Worm (Caenorhabditis elegans) whole organism, L4/young adult: ENCODE data around the gene srh-275.
"Not testable (repeated sequence)": the region's sequence is repeated elsewhere in the genome, so short reads cannot be mapped to it uniquely, and the experiment has no call there.

Experiments used
- W03F9.2 ChIP-seq: fragments of 150-350 bp; optimal IDR thresholded peaks from 2 replicates; lab custom pipeline; 2014; ENCODE audit warnings: missing biosample characterization, missing genetic modification characterization
- dao-5 ChIP-seq: sonication (generic microtip); optimal IDR thresholded peaks from 2 replicates; lab custom pipeline; 2016; ENCODE audit warnings: missing genotype, missing genetic modification characterization, moderate library complexity, missing compliant biosample characterization
- him-1 ChIP-seq: sonication (generic microtip); optimal IDR thresholded peaks from 2 replicates; lab custom pipeline; 2016; ENCODE audit warnings: missing genotype, missing genetic modification reagents, missing genetic modification characterization, missing compliant biosample characterization

Gene srh-275

ce11 chrV:7341942-7342341 is 10.9 kb upstream of the srh-275 start, which contains the start of the genes nhr-263 and nhr-148:
TSS of gene nhr-263 (minus strand) at chrV:7342042.
TSS of gene nhr-148 (plus strand) at chrV:7342156.
- TF ChIP-seq him-1 (tag; lab: Kevin White, UChicago) (no peak), W03F9.2 (tag; lab: Kevin White, UChicago) (no peak), dao-5 (tag; lab: Kevin White, UChicago) (no peak)

- TF ChIP-seq him-1 (tag; lab: Kevin White, UChicago) (no peak), dao-5 (tag; lab: Kevin White, UChicago) (no peak), W03F9.2 (tag; lab: Kevin White, UChicago) (no peak)
These were observed 9.3 kb upstream of the srh-275 start, which contains the start of gene srh-244 for ce11 chrV:7343522-7343921. TSS of gene srh-244 (plus strand) at chrV:7343822.

DNA sequence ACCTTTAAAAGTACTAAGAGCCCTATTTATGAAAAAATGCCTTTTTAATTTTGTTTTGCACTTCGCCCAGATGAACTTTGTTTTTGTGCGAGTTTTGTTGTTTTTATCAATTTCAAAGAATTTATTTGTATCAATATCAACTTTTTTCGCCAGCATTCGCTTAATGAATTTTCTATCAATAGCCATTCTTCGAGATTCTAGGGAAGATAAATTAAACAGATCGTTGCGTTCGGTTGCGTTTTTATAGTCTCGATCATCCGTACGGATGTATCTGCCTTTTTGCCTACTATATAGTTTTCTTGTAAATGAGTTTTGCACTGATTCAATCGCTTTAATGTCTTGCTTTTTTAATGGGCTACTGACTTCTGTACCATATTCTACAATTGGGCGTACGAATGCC is 7.3 kb upstream of the srh-275 start, which contains the start of gene nhr-147:
Gene nhr-147, plus strand, starts transcription at position 301 of the 400 bp plus-strand sequence.
- not testable (repeated sequence) for TF ChIP-seq him-1, dao-5, W03F9.2 (tag; lab: Kevin White, UChicago)

DNA sequence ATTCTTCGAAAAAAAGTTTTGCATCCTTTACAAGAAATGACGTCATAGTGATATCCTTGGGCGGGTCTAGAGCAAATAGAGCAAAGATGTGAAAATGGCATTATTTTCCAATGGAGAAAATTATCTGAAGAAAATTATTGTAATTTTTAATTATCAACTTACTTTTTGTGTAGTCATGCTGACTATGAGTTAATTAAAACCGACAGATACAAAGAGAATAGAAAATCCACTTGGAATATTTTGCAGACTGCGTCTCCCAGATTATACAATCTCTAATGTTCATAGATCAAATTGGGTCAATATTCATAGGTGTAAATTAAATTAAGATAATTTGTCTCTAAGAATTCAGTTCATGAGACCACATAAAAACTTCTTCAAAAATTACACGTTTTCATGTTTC is 3.3 kb upstream of the srh-275 start, which contains the start of gene nhr-149:
Gene nhr-149, minus strand, starts transcription at position 101 of the 400 bp plus-strand sequence.
- TF ChIP-seq W03F9.2 (tag; lab: Kevin White, UChicago) (no peak), dao-5 (tag; lab: Kevin White, UChicago) (no peak), him-1 (tag; lab: Kevin White, UChicago) (no peak)

ce11 chrV:7353602-7354001 is 799 bp downstream of the srh-275 start:
- TF ChIP-seq him-1 (tag; lab: Kevin White, UChicago) (no peak), W03F9.2 (tag; lab: Kevin White, UChicago) (no peak), dao-5 (tag; lab: Kevin White, UChicago) (no peak)

DNA sequence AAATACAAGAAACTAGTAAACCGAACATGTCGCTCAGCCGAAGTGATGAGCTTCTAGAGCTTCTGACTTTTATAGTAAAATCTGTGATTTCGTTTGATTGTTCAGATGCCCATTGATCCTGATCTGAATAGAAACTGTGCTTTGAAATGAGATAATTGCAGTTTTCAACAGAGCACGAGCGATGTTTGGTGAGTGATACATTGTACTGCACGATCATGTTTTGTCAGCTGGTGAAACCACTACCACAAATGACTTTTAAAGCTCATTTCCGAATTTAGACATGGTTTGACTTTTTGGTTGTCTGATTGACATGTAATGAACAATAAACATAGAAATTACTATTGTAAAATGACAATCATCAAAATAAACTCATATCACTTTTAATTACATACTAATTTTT is 2.7 kb downstream of the srh-275 start, which contains the start of gene tag-293:
Gene tag-293, minus strand, starts transcription at position 101 of the 400 bp plus-strand sequence.
- TF ChIP-seq W03F9.2 (tag; lab: Kevin White, UChicago) (no peak), him-1 (tag; lab: Kevin White, UChicago) (no peak), dao-5 (tag; lab: Kevin White, UChicago) (no peak)

- TF ChIP-seq W03F9.2 (tag; lab: Kevin White, UChicago): no peak
- TF ChIP-seq dao-5 (tag; lab: Kevin White, UChicago): no peak
- TF ChIP-seq him-1 (tag; lab: Kevin White, UChicago): no peak
These were observed 3.9 kb downstream of the srh-275 start, which contains the start of gene C03G6.21 for ce11 chrV:7356684-7357083. TSS of gene C03G6.21 (minus strand) at chrV:7356784.

DNA sequence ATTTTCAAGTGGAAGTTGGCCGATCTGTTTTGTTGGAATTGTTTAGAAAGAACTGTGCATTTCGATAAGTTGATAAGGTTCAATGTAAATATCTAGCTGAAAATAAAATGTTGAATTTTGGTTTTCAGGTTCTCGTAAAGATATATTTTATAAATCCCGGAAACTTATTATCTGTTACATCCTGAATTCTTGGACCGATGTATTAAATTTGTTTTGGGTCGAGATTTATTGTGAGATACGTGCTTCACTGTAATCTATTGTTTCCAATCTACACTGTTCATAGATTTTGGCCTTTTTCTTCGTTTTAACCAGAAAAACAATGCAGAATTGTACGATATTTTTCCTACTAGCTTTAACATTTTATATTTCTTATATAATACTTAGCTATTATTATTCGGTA is 4.3 kb downstream of the srh-275 start, which contains the start of gene C03G6.6:
Gene C03G6.6, plus strand, starts transcription at position 301 of the 400 bp plus-strand sequence.
- TF ChIP-seq dao-5 (tag; lab: Kevin White, UChicago) (no peak), W03F9.2 (tag; lab: Kevin White, UChicago) (no peak), him-1 (tag; lab: Kevin White, UChicago) (no peak)

DNA sequence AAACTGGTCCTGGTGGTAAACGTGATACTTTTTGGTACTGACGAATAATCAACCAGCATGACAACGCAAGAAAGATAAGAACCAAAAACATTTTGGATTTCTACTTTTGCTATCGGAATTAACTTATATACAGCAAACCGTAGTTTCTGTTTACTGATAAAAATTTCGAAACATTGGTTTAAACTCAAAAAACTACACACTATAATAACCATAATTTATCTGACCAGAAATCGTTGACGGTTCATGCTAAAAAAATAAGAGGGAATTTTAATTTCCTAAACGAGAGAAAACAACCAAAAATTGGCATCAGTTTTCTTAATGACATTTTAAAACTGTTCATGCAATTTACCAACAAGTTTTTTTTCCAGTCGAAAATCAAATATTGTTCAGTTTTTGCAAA is 8.9 kb downstream of the srh-275 start, which contains the start of gene cyp-35A1:
Gene cyp-35A1, minus strand, starts transcription at position 101 of the 400 bp plus-strand sequence.
- TF ChIP-seq dao-5 (tag; lab: Kevin White, UChicago): no peak
- no peak for TF ChIP-seq him-1 (tag; lab: Kevin White, UChicago)
- TF ChIP-seq W03F9.2 (tag; lab: Kevin White, UChicago): no peak

DNA sequence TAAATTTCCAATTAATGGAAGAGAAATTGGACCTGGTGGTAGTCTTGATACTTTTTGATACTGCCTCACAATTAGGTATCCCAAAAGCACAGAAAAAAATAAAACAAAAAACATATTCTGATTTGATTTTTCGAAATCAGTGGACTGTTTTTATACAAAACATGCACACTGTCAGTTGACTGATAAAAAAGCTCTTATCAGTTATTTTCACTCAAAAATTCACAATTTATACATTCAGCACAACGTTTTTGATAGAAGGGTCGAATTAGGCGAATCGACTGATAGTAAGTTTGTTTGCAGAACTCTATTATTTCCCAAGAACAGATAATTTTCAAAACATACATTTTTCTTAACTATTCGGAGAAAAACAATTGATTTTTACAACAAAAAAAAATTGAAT is 11.3 kb downstream of the srh-275 start, which contains the start of gene cyp-35A2:
Gene cyp-35A2, minus strand, starts transcription at position 124 of the 400 bp plus-strand sequence.
- TF ChIP-seq him-1 (tag; lab: Kevin White, UChicago) (no peak), dao-5 (tag; lab: Kevin White, UChicago) (no peak), W03F9.2 (tag; lab: Kevin White, UChicago) (no peak)

DNA sequence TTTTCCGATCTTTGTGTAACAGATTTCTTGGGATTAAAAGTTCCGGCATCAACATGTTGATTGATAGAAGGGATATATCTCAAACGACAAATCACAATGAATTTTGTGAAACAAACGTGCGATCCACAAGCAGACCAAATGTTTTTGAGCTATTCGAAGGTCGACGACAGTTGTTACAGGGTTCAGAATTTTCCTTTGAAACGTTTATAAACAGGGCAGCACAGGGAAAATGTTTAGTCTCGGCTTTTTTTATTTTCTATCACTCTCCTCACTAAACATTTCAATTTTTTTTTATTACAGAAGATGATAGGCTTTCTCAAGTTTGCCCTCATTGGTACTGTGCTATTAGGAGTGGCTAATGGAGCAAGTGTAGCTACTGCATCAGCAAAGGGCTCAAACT is 12.1 kb downstream of the srh-275 start, which contains the start of gene exc-13:
Gene exc-13, plus strand, starts transcription at position 301 of the 400 bp plus-strand sequence.
- TF ChIP-seq dao-5 (tag; lab: Kevin White, UChicago) (no peak), W03F9.2 (tag; lab: Kevin White, UChicago) (no peak), him-1 (tag; lab: Kevin White, UChicago) (no peak)

DNA sequence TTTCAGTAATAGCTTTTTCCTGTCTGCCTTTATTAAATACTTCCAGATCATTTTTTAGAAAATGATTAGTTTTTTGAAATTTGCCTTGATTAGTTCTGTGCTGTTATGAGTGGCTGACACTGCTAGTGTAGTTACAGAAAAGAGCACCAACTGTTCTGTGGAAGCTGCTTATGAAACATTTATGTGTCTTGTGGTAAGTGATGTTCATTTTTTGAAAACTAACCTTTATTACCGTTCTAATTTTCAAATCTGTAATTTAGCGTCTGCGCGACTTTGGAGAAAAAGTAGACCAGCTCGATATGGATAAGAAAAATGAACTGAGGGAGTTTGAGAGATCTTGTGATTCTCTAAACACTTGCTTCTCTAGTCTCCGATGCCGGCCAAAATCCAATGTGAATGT is 16.8 kb downstream of the srh-275 start, which contains the start of gene srj-14:
Gene srj-14, plus strand, starts transcription at position 131 of the 400 bp plus-strand sequence.
- TF ChIP-seq W03F9.2 (tag; lab: Kevin White, UChicago): no peak
- no peak for TF ChIP-seq him-1 (tag; lab: Kevin White, UChicago)
- TF ChIP-seq dao-5 (tag; lab: Kevin White, UChicago): no peak

ce11 chrV:7374090-7374489 is 21.3 kb downstream of the srh-275 start, which contains the start of gene srx-56:
TSS of gene srx-56 (plus strand) at chrV:7374390.
- TF ChIP-seq dao-5 (tag; lab: Kevin White, UChicago) (no peak), W03F9.2 (tag; lab: Kevin White, UChicago) (no peak), him-1 (tag; lab: Kevin White, UChicago) (no peak)
